Fruit fly (Drosophila melanogaster) whole organism: ENCODE measurements around the gene Svil.
A peak's percentile ranks its signal among the peaks of the same experiment; 100 is the strongest.

Source experiments
- CG8478 ChIP-seq: fragments of >200 bp; optimal IDR thresholded peaks from 2 replicates; lab custom pipeline; 2018; ENCODE audit warnings: inconsistent platforms
- Dll ChIP-seq: fragments of >200 bp; optimal IDR thresholded peaks from 2 replicates; lab custom pipeline; 2017
- EcR ChIP-seq, 2 experiments: fragments of >200 bp; optimal IDR thresholded peaks; 2 replicates each; lab custom pipeline; 2017; ENCODE audit warnings: missing biosample characterization in 2 of 2, missing genetic modification characterization in 2 of 2, missing genetic modification reagents in 2 of 2
- pan ChIP-seq: fragments of >200 bp; optimal IDR thresholded peaks from 2 replicates; lab custom pipeline; 2017
- psq ChIP-seq: fragments of >200 bp; optimal IDR thresholded peaks from 2 replicates; lab custom pipeline; 2017
- usp ChIP-seq: fragments of >200 bp; optimal IDR thresholded peaks from 2 replicates; lab custom pipeline; 2017; ENCODE audit warnings: missing biosample characterization, missing genetic modification characterization, mixed read lengths

Gene Svil

dm6 chr3L:2476941-2477340 is 99.5 kb downstream of the Svil start:
- TF ChIP-seq pan (lab: Kevin White, UChicago) = no peak
- no peak for TF ChIP-seq EcR (GFP tag; optimal IDR thresholded peaks at IDR 0.05; lab: Kevin White, UChicago)
- no peak for TF ChIP-seq CG8478
- no peak for TF ChIP-seq psq (lab: Kevin White, UChicago)
- TF ChIP-seq Dll (lab: Kevin White, UChicago) = no peak
- no peak for TF ChIP-seq usp

DNA sequence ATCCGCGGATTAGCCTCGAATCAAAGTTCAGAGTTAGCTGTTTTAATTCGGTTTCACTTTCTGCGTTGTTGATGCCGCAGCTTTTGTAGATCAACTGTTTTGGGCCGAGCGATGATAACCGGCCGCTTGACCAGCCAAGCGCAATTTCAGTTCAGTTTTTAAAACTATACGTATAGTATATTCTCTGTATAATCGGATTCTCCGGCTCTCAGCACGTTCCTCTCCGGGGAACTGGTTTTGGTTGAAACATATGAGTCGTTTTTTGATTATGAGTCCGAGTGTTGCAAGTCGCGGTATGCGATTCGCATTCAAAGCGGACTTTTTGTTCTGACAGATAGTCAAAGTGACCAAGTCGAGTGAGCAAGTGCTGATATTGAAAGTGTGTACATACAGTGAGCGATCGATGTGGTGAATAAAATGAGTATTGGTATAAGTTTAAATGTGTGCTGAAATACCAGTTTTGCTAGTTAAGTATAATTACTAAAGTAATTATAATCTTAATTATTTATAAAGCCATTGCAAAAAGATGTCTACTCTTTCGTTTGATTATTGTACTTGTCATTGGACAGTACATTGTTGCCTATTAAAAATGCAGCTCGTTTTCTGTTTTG is 101.0 kb downstream of the Svil start, which contains the start of gene Cyp4d20:
Gene Cyp4d20 (minus strand): TSS at position 100 of the 611 bp plus-strand sequence.
- no peak for TF ChIP-seq Dll (lab: Kevin White, UChicago)
- no peak for TF ChIP-seq usp
- TF ChIP-seq pan (lab: Kevin White, UChicago) = no peak
- TF ChIP-seq EcR (GFP tag; optimal IDR thresholded peaks at IDR 0.05; lab: Kevin White, UChicago) = no peak
- TF ChIP-seq CG8478 = no peak
- TF ChIP-seq psq (lab: Kevin White, UChicago) = no peak

DNA sequence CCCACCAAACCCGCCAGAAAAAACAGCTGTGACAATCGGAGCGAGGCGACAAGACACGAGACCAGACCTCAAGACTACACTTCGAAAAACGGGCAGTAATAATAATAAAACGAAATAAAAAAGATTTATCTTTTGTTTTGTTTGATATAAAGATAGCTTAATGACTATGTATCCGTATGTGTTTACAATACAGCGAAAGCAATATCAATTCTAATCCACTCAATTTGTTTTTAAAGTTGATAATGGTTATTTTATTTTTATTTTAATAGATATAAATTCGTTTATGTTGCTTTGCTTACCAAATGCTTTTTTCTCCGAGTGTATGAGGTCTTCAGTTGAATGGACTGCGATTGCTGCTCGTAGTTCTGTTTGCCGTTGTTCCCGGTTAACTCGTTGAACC is 101.8 kb downstream of the Svil start:
- TF ChIP-seq psq (lab: Kevin White, UChicago) (no peak), usp (no peak), EcR (GFP tag; optimal IDR thresholded peaks at IDR 0.05; lab: Kevin White, UChicago) (peak in 1 of 2 experiments; percentile 79)

dm6 chr3L:2480470-2480869 is 103.0 kb downstream of the Svil start:
- TF ChIP-seq EcR (GFP tag; optimal IDR thresholded peaks at IDR 0.05; lab: Kevin White, UChicago) (no peak), psq (lab: Kevin White, UChicago) (no peak), Dll (lab: Kevin White, UChicago) (no peak), CG8478 (no peak), usp (no peak), pan (lab: Kevin White, UChicago) (no peak)

dm6 chr3L:2481470-2481869 is 104.0 kb downstream of the Svil start:
- TF ChIP-seq Dll (lab: Kevin White, UChicago) (no peak), EcR (GFP tag; optimal IDR thresholded peaks at IDR 0.05; lab: Kevin White, UChicago) (no peak), pan (lab: Kevin White, UChicago) (no peak), psq (lab: Kevin White, UChicago) (no peak), CG8478 (no peak), usp (no peak)

dm6 chr3L:2482941-2483541 is 105.6 kb downstream of the Svil start:
- no peak for TF ChIP-seq EcR (GFP tag; optimal IDR thresholded peaks at IDR 0.05; lab: Kevin White, UChicago)
- no peak for TF ChIP-seq Dll (lab: Kevin White, UChicago)
- TF ChIP-seq pan (lab: Kevin White, UChicago) = no peak
- TF ChIP-seq usp = no peak
- no peak for TF ChIP-seq psq (lab: Kevin White, UChicago)
- TF ChIP-seq CG8478 = no peak

DNA sequence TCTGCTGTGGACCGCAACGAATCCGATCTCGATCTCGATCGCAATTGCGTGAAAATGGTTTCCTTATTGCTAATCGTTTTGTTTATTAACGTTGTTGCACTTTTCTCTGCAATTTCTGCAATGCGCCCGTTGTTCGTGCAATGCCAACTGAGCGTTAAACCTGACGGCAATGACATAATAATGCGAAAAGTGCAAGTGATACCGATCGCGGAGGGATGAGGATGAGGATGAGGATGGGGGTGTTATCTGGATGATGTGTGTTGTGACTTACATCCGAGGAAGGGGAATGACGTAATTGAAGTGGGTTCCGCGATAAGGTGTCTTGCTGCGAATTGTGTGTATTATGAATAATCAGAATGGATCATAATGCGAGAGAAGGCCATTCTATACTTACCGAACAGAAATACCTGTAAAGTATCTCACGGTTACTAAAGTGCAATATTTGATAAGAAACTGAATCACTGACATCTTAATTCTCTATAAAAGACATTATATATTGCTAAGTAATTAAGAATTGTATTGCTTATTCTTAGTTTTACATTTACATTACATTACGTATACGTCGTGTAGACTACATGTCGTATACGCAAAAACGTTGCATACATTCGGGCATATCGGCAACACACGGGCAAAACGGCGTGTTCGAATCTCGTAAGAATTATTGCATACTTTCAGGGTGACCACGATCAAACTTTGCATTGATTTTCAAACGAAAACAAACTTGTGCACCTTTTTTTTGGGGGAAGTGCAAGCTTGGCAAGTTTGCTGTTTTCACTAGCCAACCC is 108.1 kb downstream of the Svil start:
- no peak for TF ChIP-seq CG8478
- TF ChIP-seq EcR (GFP tag; optimal IDR thresholded peaks at IDR 0.05; lab: Kevin White, UChicago) = no peak
- no peak for TF ChIP-seq Dll (lab: Kevin White, UChicago)
- no peak for TF ChIP-seq psq (lab: Kevin White, UChicago)
- TF ChIP-seq pan (lab: Kevin White, UChicago) = no peak
- no peak for TF ChIP-seq usp

- TF ChIP-seq CG8478 (no peak), pan (lab: Kevin White, UChicago) (no peak), psq (lab: Kevin White, UChicago) (no peak), EcR (GFP tag; optimal IDR thresholded peaks at IDR 0.05; lab: Kevin White, UChicago) (no peak), usp (no peak), Dll (lab: Kevin White, UChicago) (no peak)
Observed at dm6 chr3L:2486493-2486892, 109.0 kb downstream of the Svil start.

DNA sequence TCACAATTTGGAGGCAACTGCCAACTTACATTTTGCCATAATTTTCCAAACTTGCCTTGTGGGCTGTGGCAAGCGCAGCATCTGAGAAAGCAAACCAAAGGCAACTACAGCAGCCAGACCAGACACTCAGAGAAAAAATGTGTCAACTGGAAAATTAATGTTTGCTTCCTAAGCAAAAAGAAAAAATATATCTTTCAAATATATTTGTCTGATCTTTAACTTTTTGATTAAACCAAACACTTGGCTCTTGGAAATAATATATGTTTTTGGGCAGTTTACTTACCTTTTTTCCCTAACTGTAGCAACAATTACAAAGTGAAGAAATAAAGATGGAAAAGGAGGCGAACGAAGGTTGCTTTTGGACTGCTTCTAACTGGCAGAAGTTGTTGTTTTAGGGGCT is 109.8 kb downstream of the Svil start:
- no peak for TF ChIP-seq EcR (GFP tag; optimal IDR thresholded peaks at IDR 0.05; lab: Kevin White, UChicago)

DNA sequence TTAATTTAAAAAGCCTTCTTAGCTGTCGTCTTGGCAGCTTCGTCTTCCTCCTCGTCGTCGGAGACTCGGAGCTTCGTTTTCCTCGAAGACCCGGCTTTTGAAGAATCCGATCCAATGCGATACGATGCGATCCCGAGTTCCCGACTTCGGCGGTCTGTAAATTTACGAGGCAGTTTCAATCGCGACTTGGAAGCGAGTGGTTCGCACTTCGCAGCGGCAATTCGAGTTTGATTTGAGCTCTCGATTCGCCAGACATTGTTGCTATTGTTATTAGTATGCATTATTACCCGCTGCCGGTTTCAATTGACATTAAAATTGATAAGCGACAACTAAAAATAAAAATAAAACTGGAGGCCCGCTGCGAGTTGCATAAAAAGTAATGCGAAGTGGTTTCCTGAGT is 111.2 kb downstream of the Svil start, which contains the start of gene CG1146:
Gene CG1146 (plus strand): TSS at position 171 of the 400 bp plus-strand sequence.
- no peak for TF ChIP-seq CG8478
- TF ChIP-seq psq (lab: Kevin White, UChicago) = no peak
- no peak for TF ChIP-seq pan (lab: Kevin White, UChicago)
- TF ChIP-seq EcR (GFP tag; optimal IDR thresholded peaks at IDR 0.05; lab: Kevin White, UChicago) = no peak
- no peak for TF ChIP-seq usp
- TF ChIP-seq Dll (lab: Kevin White, UChicago) = no peak

dm6 chr3L:2489438-2489837 is 112.0 kb downstream of the Svil start:
- TF ChIP-seq pan (lab: Kevin White, UChicago) (no peak), psq (lab: Kevin White, UChicago) (no peak), EcR (GFP tag; optimal IDR thresholded peaks at IDR 0.05; lab: Kevin White, UChicago) (no peak), CG8478 (no peak), usp (no peak), Dll (lab: Kevin White, UChicago) (no peak)

- peak; percentile 96 for TF ChIP-seq Dll (lab: Kevin White, UChicago)
- no peak for TF ChIP-seq pan (lab: Kevin White, UChicago)
Observed at dm6 chr3L:2489855-2490254, 112.4 kb downstream of the Svil start.
